Worm (Caenorhabditis elegans) whole organism, L4 larva: ENCODE data around the gene Y67H2A.2.

ENCODE experiments used
- aha-1 ChIP-seq: fragments of 150-350 bp; peaks from one replicate; lab custom pipeline; 2014; ENCODE audit warnings: missing biosample characterization, missing genetic modification characterization
- ama-1 ChIP-seq: fragments of 150-350 bp; optimal IDR thresholded peaks from 2 replicates; lab custom pipeline; 2014; ENCODE audit warnings: inconsistent platforms, mixed read lengths
- ceh-28 ChIP-seq: fragments of 150-350 bp; optimal IDR thresholded peaks from 2 replicates; lab custom pipeline; 2014; ENCODE audit warnings: missing biosample characterization, missing genetic modification reagents, missing genetic modification characterization
- daf-16 ChIP-seq, 3 experiments: sonication (generic microtip); optimal IDR thresholded peaks; 2 replicates each; lab custom pipeline; 2016 to 2017; ENCODE audit warnings: missing genetic modification characterization in 3 of 3, missing genetic modification reagents in 3 of 3, mild to moderate bottlenecking in 2 of 3, missing compliant biosample characterization in 2 of 3, missing biosample characterization in 1 of 3, moderate library complexity in 1 of 3
- egl-27 ChIP-seq: sonication (generic microtip); optimal IDR thresholded peaks from 3 replicates; lab custom pipeline; 2017; ENCODE audit warnings: missing biosample characterization, missing genetic modification reagents, missing genetic modification characterization
- gei-8 ChIP-seq: fragments of 200-800 bp; sonication (Bioruptor generic); optimal IDR thresholded peaks from 2 replicates; lab custom pipeline; 2018; ENCODE audit warnings: mild to moderate bottlenecking, missing genetic modification characterization, missing compliant biosample characterization
- jun-1 ChIP-seq: fragments of 150-350 bp; optimal IDR thresholded peaks from 2 replicates; lab custom pipeline; 2014; ENCODE audit warnings: missing biosample characterization, missing genetic modification reagents, missing genetic modification characterization
- mdl-1 ChIP-seq, 2 experiments: fragments of 150-350 bp in 1 of 2; sonication (generic microtip) in 1 of 2; optimal IDR thresholded peaks; 2 replicates each; lab custom pipeline; 2014 to 2017; ENCODE audit warnings: missing biosample characterization in 2 of 2, missing genetic modification characterization in 2 of 2
- nhr-10 ChIP-seq: fragments of 150-350 bp; optimal IDR thresholded peaks from 2 replicates; lab custom pipeline; 2014; ENCODE audit warnings: missing biosample characterization, missing genetic modification characterization
- spr-1 ChIP-seq: sonication (generic microtip); optimal IDR thresholded peaks from 2 replicates; lab custom pipeline; 2016; ENCODE audit warnings: mild to moderate bottlenecking, missing genetic modification characterization, missing compliant biosample characterization
- unc-39 ChIP-seq: sonication (generic microtip); optimal IDR thresholded peaks from 2 replicates; lab custom pipeline; 2017; ENCODE audit warnings: missing biosample characterization, missing genetic modification characterization
- unc-62 ChIP-seq, 3 experiments: fragments of 150-350 bp in 1 of 3; sonication (generic microtip); optimal IDR thresholded peaks in 2 of 3; peaks in 1 of 3; 1 replicate in 1 of 3; 2 replicates in 2 of 3; lab custom pipeline; 2014 to 2017; ENCODE audit warnings: missing biosample characterization in 3 of 3, missing genetic modification characterization in 3 of 3, missing genetic modification reagents in 3 of 3, missing genotype in 1 of 3
- zip-2 ChIP-seq: fragments of 150-350 bp; optimal IDR thresholded peaks from 2 replicates; lab custom pipeline; 2014; ENCODE audit warnings: missing biosample characterization, missing genetic modification characterization

ce11 chrIV:13252211-13252610 lies 45.4 kb downstream of the Y67H2A.2 start, which contains the start of gene ttr-51:
- TF ChIP-seq unc-39 (tag; lab: Kevin White, UChicago), result no peak
- TF ChIP-seq jun-1 (tag; lab: Kevin White, UChicago), result no peak
- no peak for TF ChIP-seq zip-2 (tag; lab: Kevin White, UChicago)
- no peak for TF ChIP-seq ceh-28 (tag; lab: Kevin White, UChicago)
- no peak for TF ChIP-seq gei-8 (GFP tag; lab: Kevin White, UChicago)
- TF ChIP-seq aha-1 (tag; lab: Kevin White, UChicago), result no peak
- no peak for TF ChIP-seq unc-62 (GFP tag; optimal IDR thresholded peaks at IDR 0.05 in 1 of 2; lab: Kevin White, UChicago)
- TF ChIP-seq unc-62 (tag; optimal IDR thresholded peaks at IDR 0.05; lab: Kevin White, UChicago), result no peak
- TF ChIP-seq egl-27 (tag; lab: Kevin White, UChicago), result no peak
- no peak for TF ChIP-seq daf-16 (GFP tag; optimal IDR thresholded peaks at IDR 0.05; lab: Kevin White, UChicago)
- peak; percentile 32 for TF ChIP-seq daf-16 (tag; optimal IDR thresholded peaks at IDR 0.05; lab: Kevin White, UChicago)
- TF ChIP-seq mdl-1 (tag; optimal IDR thresholded peaks at IDR 0.05; lab: Kevin White, UChicago), result no peak
- TF ChIP-seq spr-1 (tag; lab: Kevin White, UChicago), result no peak
- no peak for TF ChIP-seq nhr-10
- no peak for TF ChIP-seq ama-1 (lab: Kevin White, UChicago)
